Fruit fly (Drosophila melanogaster): Measurements from ENCODE around the gene Rap1.
A peak's percentile ranks its signal among the peaks of the same experiment; 100 is the strongest.

The Rap1 gene

DNA sequence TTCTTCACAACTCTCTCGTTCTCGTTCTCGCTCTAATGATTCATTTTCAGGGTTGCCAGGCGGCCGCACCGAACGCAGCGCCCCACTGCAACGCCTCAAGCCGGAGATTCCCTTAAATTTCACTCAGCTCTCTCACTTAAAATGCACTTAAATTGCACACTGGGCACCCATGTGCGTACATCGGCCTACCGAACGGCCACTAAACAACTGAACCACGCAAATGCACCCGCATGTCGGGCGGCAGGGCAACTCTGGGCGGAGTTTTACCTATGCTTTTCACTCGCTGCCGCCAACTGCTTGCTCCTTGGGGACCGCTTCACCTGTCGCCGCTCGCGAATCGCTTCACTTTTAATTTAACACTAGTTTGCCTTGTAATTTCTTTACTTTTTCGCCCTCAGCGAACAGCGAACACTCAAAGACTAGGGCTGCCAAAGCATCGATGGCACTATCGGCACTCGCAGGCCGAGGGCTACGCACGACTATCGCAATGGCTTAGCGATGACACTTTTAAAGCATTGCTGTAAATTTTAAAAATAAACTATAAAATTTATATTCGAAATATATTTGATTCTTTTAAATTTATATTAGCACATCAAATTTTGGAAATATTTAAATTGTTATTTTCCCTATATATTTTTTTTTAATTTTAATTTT, at the start of gene Rap1 (continued):
- TF ChIP-seq CG4360 (GFP tag; IDR thresholded peaks at IDR 0.05) (no peak), CG13624 (GFP tag; optimal IDR thresholded peaks at IDR 0.05) (peak; percentile 70), CG17359 (tag; optimal IDR thresholded peaks at IDR 0.05) (peak; percentile 21), CG15696 (tag; optimal IDR thresholded peaks at IDR 0.05) (peak; percentile 70), CG1024 (GFP tag; IDR thresholded peaks at IDR 0.05) (peak; percentile 52; the same call in 1 of the 2 replicates), bcd (GFP tag; optimal IDR thresholded peaks at IDR 0.05) (peak; percentile 75), CG30020 (tag; optimal IDR thresholded peaks at IDR 0.05) (peak; percentile 34), amos (GFP tag; IDR thresholded peaks at IDR 0.05; ENCODE audit: partially characterized antibody) (peak; percentile 96), bab2 (GFP tag; optimal IDR thresholded peaks at IDR 0.05) (peak; percentile 42), crol (GFP tag; IDR thresholded peaks at IDR 0.05) (no peak), Scr (GFP tag; IDR thresholded peaks at IDR 0.05; ENCODE audit: partially characterized antibody) (peak; percentile 95), B-H1 (GFP tag; IDR thresholded peaks at IDR 0.05) (peak; percentile 49), CG2712 (tag; optimal IDR thresholded peaks at IDR 0.05) (peak; percentile 79), peb (GFP tag; IDR thresholded peaks at IDR 0.05) (0 out of 2 replicates have a peak, but pooled peaks have one; percentile 23), Deaf1 (tag; optimal IDR thresholded peaks at IDR 0.05) (peak; percentile 12), CG18599 (GFP tag; optimal IDR thresholded peaks at IDR 0.05) (peak; percentile 71), gt (GFP tag; IDR thresholded peaks at IDR 0.05) (peak; percentile 36; the same call in 1 of the 2 replicates), bowl (GFP tag; IDR thresholded peaks at IDR 0.05) (no peak), CG31224 (GFP tag; IDR thresholded peaks at IDR 0.05) (peak; percentile 66), CG15073 (GFP tag; optimal IDR thresholded peaks at IDR 0.05) (no peak), grau (tag; optimal IDR thresholded peaks at IDR 0.05) (peak; percentile 37), Blimp-1 (GFP tag; optimal IDR thresholded peaks at IDR 0.05) (peak; percentile 50), kni (GFP tag; optimal IDR thresholded peaks at IDR 0.05) (peak; percentile 49), zf30C (GFP tag; optimal IDR thresholded peaks at IDR 0.05) (no peak), en (GFP tag; optimal IDR thresholded peaks at IDR 0.05) (no peak), D19A (tag; optimal IDR thresholded peaks at IDR 0.05) (peak; percentile 36), gro (GFP tag; optimal IDR thresholded peaks at IDR 0.05) (peak; percentile 40), toy (GFP tag; IDR thresholded peaks at IDR 0.05) (no peak), Aef1 (GFP tag; IDR thresholded peaks at IDR 0.05) (peak; percentile 74), Ssrp (tag; optimal IDR thresholded peaks at IDR 0.05) (no peak), Mrtf (GFP tag; IDR thresholded peaks at IDR 0.05) (peak; percentile 68), zen (tag; optimal IDR thresholded peaks at IDR 0.05) (peak; percentile 35), CG11093 (GFP tag; IDR thresholded peaks at IDR 0.05) (peak; percentile 67; the same call in 2 of the 3 replicates), Hey (tag; optimal IDR thresholded peaks at IDR 0.05) (no peak), Doc2 (GFP tag; IDR thresholded peaks at IDR 0.05) (no peak), CG17328 (GFP tag; IDR thresholded peaks at IDR 0.05) (peak; percentile 54), crp (GFP tag; optimal IDR thresholded peaks at IDR 0.05) (no peak), CG5953 (GFP tag; IDR thresholded peaks at IDR 0.05) (no peak), slbo (GFP tag; IDR thresholded peaks at IDR 0.05) (peak; percentile 93), CG4854 (GFP tag; optimal IDR thresholded peaks at IDR 0.05) (peak; percentile 7), Trl (optimal IDR thresholded peaks at IDR 0.05) (no peak), Trl (GFP tag; optimal IDR thresholded peaks at IDR 0.05) (peak; percentile 58), bigmax (GFP tag; optimal IDR thresholded peaks at IDR 0.05) (no peak), lola (GFP tag; optimal IDR thresholded peaks at IDR 0.05) (peak in 1 of 3 experiments; percentile 43), CG7271 (tag; optimal IDR thresholded peaks at IDR 0.05) (peak; percentile 67), CG4730 (GFP tag; IDR thresholded peaks at IDR 0.05) (peak; percentile 69), Elba2 (GFP tag; optimal IDR thresholded peaks at IDR 0.05) (no peak), fu2 (GFP tag; optimal IDR thresholded peaks at IDR 0.05) (peak; percentile 29), CG11398 (GFP tag; optimal IDR thresholded peaks at IDR 0.05) (peak; percentile 12), MTF-1 (GFP tag; optimal IDR thresholded peaks at IDR 0.05; ENCODE audit: borderline replicate concordance) (no peak)

All from whole organism, embryonic.